Fruit fly (Drosophila melanogaster): ENCODE results near the gene CG9098.
A peak's percentile ranks its signal among the peaks of the same experiment; 100 is the strongest.

The CG9098 gene

DNA sequence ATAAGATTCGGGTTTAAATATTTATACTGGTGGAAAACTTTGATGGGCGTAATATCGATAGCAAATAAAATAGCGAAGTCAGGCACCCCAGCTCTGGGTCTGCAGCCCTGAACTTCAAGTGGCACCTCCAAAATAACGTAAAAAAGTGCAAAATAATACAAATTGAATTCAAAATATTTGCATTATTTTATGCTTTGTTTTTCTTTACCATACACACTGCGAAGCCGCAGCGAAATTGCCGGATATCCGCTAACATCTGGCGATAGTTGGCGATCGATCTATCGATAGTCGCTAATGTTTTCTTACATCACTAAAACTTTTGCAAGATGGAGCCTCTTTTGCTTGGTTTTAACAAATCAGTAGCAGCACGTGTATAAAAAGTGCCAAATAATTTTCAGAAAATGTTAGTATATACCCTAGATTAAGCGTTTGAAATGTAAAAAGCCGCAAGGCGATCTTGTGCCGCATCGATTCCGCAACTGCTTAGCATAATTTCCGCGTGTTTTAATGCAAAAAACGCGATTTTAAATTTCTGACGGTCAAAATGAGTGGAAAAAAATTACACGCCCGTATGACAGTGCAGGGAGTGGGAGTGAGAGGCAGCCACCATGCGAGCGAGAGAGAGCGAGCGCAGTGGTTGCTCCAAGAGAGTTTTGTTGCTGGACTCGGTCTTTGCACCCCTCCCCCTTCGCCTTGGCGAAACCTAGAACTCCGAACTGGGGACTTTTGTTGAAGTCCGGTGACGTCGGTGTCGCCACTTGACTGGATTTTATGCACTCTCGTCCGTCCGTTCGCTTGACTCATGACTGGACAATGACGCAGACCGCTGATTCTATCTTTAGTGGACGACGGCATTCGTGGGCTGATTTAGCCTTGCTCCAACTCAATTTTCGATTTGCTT lies 30.5 kb downstream of the CG9098 start, which contains the start of gene eIF4A (continued):
- TF ChIP-seq chn (GFP tag; optimal IDR thresholded peaks at IDR 0.05): no peak
- peak; percentile 50 for TF ChIP-seq Max (GFP tag; optimal IDR thresholded peaks at IDR 0.05)
- TF ChIP-seq NC2α (GFP tag; optimal IDR thresholded peaks at IDR 0.05): no peak
- TF ChIP-seq CG4328 (GFP tag; optimal IDR thresholded peaks at IDR 0.05): no peak
- no peak for TF ChIP-seq CG10654 (GFP tag; optimal IDR thresholded peaks at IDR 0.05)
- TF ChIP-seq CG13123 (GFP tag; optimal IDR thresholded peaks at IDR 0.05): no peak
- no peak for TF ChIP-seq CG17802 (tag; optimal IDR thresholded peaks at IDR 0.05)
- TF ChIP-seq sens (GFP tag): peak; percentile 84
- no peak for TF ChIP-seq CG8478 (optimal IDR thresholded peaks at IDR 0.05)
- no peak for TF ChIP-seq ind (GFP tag; optimal IDR thresholded peaks at IDR 0.05)
- TF ChIP-seq CG5180 (GFP tag; optimal IDR thresholded peaks at IDR 0.05): no peak
- peak; percentile 76 for TF ChIP-seq Lhr (GFP tag; optimal IDR thresholded peaks at IDR 0.05)
- peak; percentile 9 for TF ChIP-seq Fer2 (tag; optimal IDR thresholded peaks at IDR 0.05)
- no peak for TF ChIP-seq gem (tag; optimal IDR thresholded peaks at IDR 0.05)
- peak; percentile 5 for TF ChIP-seq repo (GFP tag; optimal IDR thresholded peaks at IDR 0.05)
- peak; percentile 75 for TF ChIP-seq sqz (GFP tag; optimal IDR thresholded peaks at IDR 0.05)
- TF ChIP-seq fru (optimal IDR thresholded peaks at IDR 0.05): no peak
- peak; percentile 75 for TF ChIP-seq gcm (GFP tag; optimal IDR thresholded peaks at IDR 0.05)
- peak; percentile 45 for TF ChIP-seq twi (tag; optimal IDR thresholded peaks at IDR 0.05)
- TF ChIP-seq hkb (optimal IDR thresholded peaks at IDR 0.05): peak; percentile 41
- TF ChIP-seq hkb (GFP tag; IDR thresholded peaks at IDR 0.05): no peak
- TF ChIP-seq bigmax (GFP tag; optimal IDR thresholded peaks at IDR 0.05): peak; percentile 40
- TF ChIP-seq TFAM (GFP tag; optimal IDR thresholded peaks at IDR 0.05): no peak
- TF ChIP-seq pros (GFP tag; optimal IDR thresholded peaks at IDR 0.05): no peak
- TF ChIP-seq PHDP (tag; optimal IDR thresholded peaks at IDR 0.05): peak; percentile 41
- TF ChIP-seq nom (GFP tag; optimal IDR thresholded peaks at IDR 0.05): peak; percentile 67
- TF ChIP-seq CTCF (GFP tag; optimal IDR thresholded peaks at IDR 0.05): no peak
- no peak for TF ChIP-seq seq (GFP tag; IDR thresholded peaks at IDR 0.05)
- TF ChIP-seq Nf-YA (GFP tag; IDR thresholded peaks at IDR 0.05): no peak
- TF ChIP-seq CG4820 (GFP tag; optimal IDR thresholded peaks at IDR 0.05): no peak
- no peak for TF ChIP-seq Poxn (GFP tag; IDR thresholded peaks at IDR 0.05)
- no peak for TF ChIP-seq lmd (GFP tag; IDR thresholded peaks at IDR 0.05)
- TF ChIP-seq CG17359 (tag; optimal IDR thresholded peaks at IDR 0.05): no peak
- TF ChIP-seq pfk (GFP tag; optimal IDR thresholded peaks at IDR 0.05): no peak
- peak; percentile 13 for TF ChIP-seq gcm2 (GFP tag; optimal IDR thresholded peaks at IDR 0.05)
- TF ChIP-seq Dll (GFP tag; IDR thresholded peaks at IDR 0.05; ENCODE audit: partially characterized antibody): no peak
- TF ChIP-seq nmo (GFP tag; optimal IDR thresholded peaks at IDR 0.05): peak; percentile 65
- peak; percentile 13 for TF ChIP-seq CG11504 (tag; optimal IDR thresholded peaks at IDR 0.05)
- no peak for TF ChIP-seq unc-4 (GFP tag; IDR thresholded peaks at IDR 0.05; ENCODE audit: partially characterized antibody)
- peak; percentile 67 for TF ChIP-seq caup (GFP tag; optimal IDR thresholded peaks at IDR 0.05; ENCODE audit: severe bottlenecking)
- TF ChIP-seq Asciz (GFP tag; optimal IDR thresholded peaks at IDR 0.05): peak; percentile 23
- TF ChIP-seq fd64A (GFP tag; optimal IDR thresholded peaks at IDR 0.05): peak; percentile 25
- no peak for TF ChIP-seq CG8944 (GFP tag; optimal IDR thresholded peaks at IDR 0.05)
- TF ChIP-seq Ets65A (GFP tag): peak; percentile 90
- no peak for TF ChIP-seq CG2202 (tag; optimal IDR thresholded peaks at IDR 0.05)
- peak; percentile 38 for TF ChIP-seq CG10267 (tag; optimal IDR thresholded peaks at IDR 0.05)
- TF ChIP-seq ash1 (GFP tag; optimal IDR thresholded peaks at IDR 0.05): no peak
- TF ChIP-seq unpg (GFP tag; optimal IDR thresholded peaks at IDR 0.05): peak; percentile 27
- no peak for TF ChIP-seq E2f1 (GFP tag; IDR thresholded peaks at IDR 0.05)
- TF ChIP-seq CG1832 (GFP tag; optimal IDR thresholded peaks at IDR 0.05): no peak

Data from whole organism, embryonic.